Worm (Caenorhabditis elegans) whole organism, early embryonic: ENCODE measurements around the gene dec-7.

Experiments used
- ama-1 ChIP-seq: fragments of 150-350 bp; optimal IDR thresholded peaks from 2 replicates; lab custom pipeline; 2014
- hnd-1 ChIP-seq: sonication (generic microtip); optimal IDR thresholded peaks from 2 replicates; lab custom pipeline; 2016; ENCODE audit warnings: missing genetic modification characterization, missing compliant biosample characterization
- pes-1 ChIP-seq: fragments of 200-800 bp; sonication (Bioruptor generic); IDR thresholded peaks from 2 replicates; pipeline ENCODE4 v1.3.6; 2022; ENCODE audit warnings: missing genetic modification reagents, missing genetic modification characterization, missing compliant biosample characterization

DNA sequence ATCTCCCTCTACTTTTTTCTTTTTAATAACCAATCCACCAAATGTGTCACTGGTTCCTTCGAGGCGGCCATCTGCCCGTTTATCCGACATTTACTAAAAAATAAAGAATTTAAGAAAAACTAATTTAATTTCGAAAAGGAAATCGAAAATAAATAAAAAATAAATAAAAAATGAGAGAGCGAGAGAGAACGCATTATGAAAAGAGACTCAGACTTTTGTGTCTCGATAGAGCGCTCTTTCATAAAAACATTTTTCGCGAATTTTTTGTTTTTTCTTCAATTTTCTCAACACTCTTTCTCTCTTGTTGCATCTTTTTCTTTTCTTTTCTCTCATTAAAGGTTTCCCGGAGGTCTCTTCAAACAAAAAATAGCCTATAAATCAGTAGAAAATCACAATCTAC is 23.9 kb downstream of the dec-7 start, which contains the start of gene mog-1:
- TF ChIP-seq hnd-1 (tag; lab: Kevin White, UChicago) (no peak), ama-1 (lab: Kevin White, UChicago) (no peak), pes-1 (GFP tag; lab: Robert Waterston, UW) (no peak)
